Fruit fly (Drosophila melanogaster) whole organism, adult: ENCODE measurements around the gene CG7367.

Source experiments
- CG11617 ChIP-seq: fragments of 200-800 bp; sonication (Bioruptor generic); optimal IDR thresholded peaks from 2 replicates; lab custom pipeline; 2017; ENCODE audit warnings: mild to moderate bottlenecking, missing biosample characterization, missing genetic modification reagents, missing genetic modification characterization
- CG12768 ChIP-seq: fragments of 200-800 bp; sonication (Bioruptor generic); optimal IDR thresholded peaks from 2 replicates; lab custom pipeline; 2017; ENCODE audit warnings: missing biosample characterization, missing genetic modification characterization, mild to moderate bottlenecking, moderate library complexity, missing genetic modification reagents
- CG14711 ChIP-seq: fragments of 200-800 bp; sonication (Bioruptor generic); optimal IDR thresholded peaks from 2 replicates; lab custom pipeline; 2018; ENCODE audit warnings: missing biosample characterization, mild to moderate bottlenecking, missing genetic modification characterization, moderate library complexity
- CG1620 ChIP-seq: fragments of 200-800 bp; sonication (Bioruptor generic); optimal IDR thresholded peaks from 2 replicates; lab custom pipeline; 2016; ENCODE audit warnings: missing biosample characterization, missing genetic modification characterization
- CG33017 ChIP-seq: fragments of 200-800 bp; sonication (Bioruptor generic); optimal IDR thresholded peaks from 2 replicates; lab custom pipeline; 2018; ENCODE audit warnings: missing biosample characterization, mild to moderate bottlenecking, missing genetic modification characterization, moderate library complexity
- CG5204 ChIP-seq: fragments of 200-800 bp; sonication (Bioruptor generic); optimal IDR thresholded peaks from 2 replicates; lab custom pipeline; 2016; ENCODE audit warnings: missing biosample characterization, missing genetic modification characterization
- CG7045 ChIP-seq: fragments of 200-800 bp; sonication (Bioruptor generic); optimal IDR thresholded peaks from 2 replicates; lab custom pipeline; 2017; ENCODE audit warnings: missing biosample characterization, mild to moderate bottlenecking, missing genetic modification characterization
- CG7101 ChIP-seq: fragments of 200-800 bp; sonication (Bioruptor generic); optimal IDR thresholded peaks from 2 replicates; lab custom pipeline; 2018; ENCODE audit warnings: missing biosample characterization, mild to moderate bottlenecking, missing genetic modification characterization, moderate library complexity
- Clk ChIP-seq: fragments of 200-800 bp; sonication (Bioruptor generic); optimal IDR thresholded peaks from 2 replicates; lab custom pipeline; 2017; ENCODE audit warnings: missing biosample characterization, missing genetic modification characterization
- Crg-1 ChIP-seq: fragments of 200-800 bp; sonication (Bioruptor generic); optimal IDR thresholded peaks from 2 replicates; lab custom pipeline; 2016; ENCODE audit warnings: missing biosample characterization, missing genetic modification characterization
- Hr96 ChIP-seq: fragments of 200-800 bp; sonication (Bioruptor generic); optimal IDR thresholded peaks from 2 replicates; lab custom pipeline; 2016; ENCODE audit warnings: missing biosample characterization, missing genetic modification characterization
- Mnt ChIP-seq: fragments of 200-800 bp; sonication (Bioruptor generic); optimal IDR thresholded peaks from 2 replicates; lab custom pipeline; 2016; ENCODE audit warnings: missing biosample characterization, mild to moderate bottlenecking, missing genetic modification characterization
- bab1 ChIP-seq: fragments of 200-800 bp; sonication (Bioruptor generic); optimal IDR thresholded peaks from 3 replicates; lab custom pipeline; 2019; ENCODE audit warnings: missing biosample characterization, mild to moderate bottlenecking, missing genetic modification characterization, moderate library complexity
- cic ChIP-seq: fragments of 200-800 bp; sonication (Bioruptor generic); optimal IDR thresholded peaks from 2 replicates; lab custom pipeline; 2017; ENCODE audit warnings: missing biosample characterization, mild to moderate bottlenecking, missing genetic modification characterization, moderate library complexity
- cnc ChIP-seq, 2 experiments: fragments of >200 bp; optimal IDR thresholded peaks; 2 replicates each; lab custom pipeline; 2017
- kay ChIP-seq: fragments of 200-800 bp; sonication (Bioruptor generic); peaks from one replicate; lab custom pipeline; 2016; ENCODE audit warnings: missing biosample characterization, missing genetic modification characterization, borderline replicate concordance
- ovo ChIP-seq: fragments of 200-800 bp; sonication (Bioruptor generic); optimal IDR thresholded peaks from 2 replicates; lab custom pipeline; 2016; ENCODE audit warnings: missing biosample characterization, missing genetic modification characterization
- pad ChIP-seq: fragments of 200-800 bp; sonication (Bioruptor generic); optimal IDR thresholded peaks from 3 replicates; lab custom pipeline; 2017; ENCODE audit warnings: missing biosample characterization, missing genetic modification characterization, mild to moderate bottlenecking, moderate library complexity, missing genetic modification reagents
- tj ChIP-seq: fragments of 200-800 bp; sonication (Bioruptor generic); optimal IDR thresholded peaks from 3 replicates; lab custom pipeline; 2017; ENCODE audit warnings: missing biosample characterization, mild to moderate bottlenecking, missing genetic modification characterization, moderate library complexity
- toe ChIP-seq: fragments of 200-800 bp; sonication (Bioruptor generic); optimal IDR thresholded peaks from 2 replicates; lab custom pipeline; 2016; ENCODE audit warnings: missing biosample characterization, missing genetic modification characterization

The CG7367 gene

dm6 chr2L:7998080-7998457 is 41.5 kb downstream of the CG7367 start, which contains the start of gene CG7227:
Gene CG7227 (minus strand): TSS chr2L:7998151.
- TF ChIP-seq cic (GFP tag; lab: Kevin White, UChicago) (no peak), CG33017 (no peak), CG5204 (GFP tag; lab: Kevin White, UChicago) (no peak), CG1620 (GFP tag; lab: Kevin White, UChicago) (no peak), CG7045 (GFP tag; lab: Kevin White, UChicago) (no peak), kay (no peak), CG11617 (GFP tag; lab: Kevin White, UChicago) (no peak), tj (GFP tag; lab: Kevin White, UChicago) (no peak), CG14711 (no peak)

dm6 chr2L:7997290-7998079 is 42.1 kb downstream of the CG7367 start:
- no peak for TF ChIP-seq CG5204 (GFP tag; lab: Kevin White, UChicago)
- no peak for TF ChIP-seq toe (GFP tag; lab: Kevin White, UChicago)
- TF ChIP-seq ovo (GFP tag; lab: Kevin White, UChicago): no peak
- TF ChIP-seq Hr96 (GFP tag; lab: Kevin White, UChicago): no peak
- no peak for TF ChIP-seq CG14711
- no peak for TF ChIP-seq bab1 (GFP tag; lab: Kevin White, UChicago)
- TF ChIP-seq Mnt: no peak
- TF ChIP-seq CG1620 (GFP tag; lab: Kevin White, UChicago): no peak
- no peak for TF ChIP-seq Crg-1
- no peak for TF ChIP-seq cnc (optimal IDR thresholded peaks at IDR 0.05; lab: Kevin White, UChicago)
- no peak for TF ChIP-seq CG12768 (GFP tag; lab: Kevin White, UChicago)
- TF ChIP-seq tj (GFP tag; lab: Kevin White, UChicago): no peak
- TF ChIP-seq cic (GFP tag; lab: Kevin White, UChicago): no peak
- no peak for TF ChIP-seq Clk (GFP tag; lab: Kevin White, UChicago)
- TF ChIP-seq CG33017: no peak
- no peak for TF ChIP-seq CG7045 (GFP tag; lab: Kevin White, UChicago)
- no peak for TF ChIP-seq pad (GFP tag; lab: Kevin White, UChicago)

DNA sequence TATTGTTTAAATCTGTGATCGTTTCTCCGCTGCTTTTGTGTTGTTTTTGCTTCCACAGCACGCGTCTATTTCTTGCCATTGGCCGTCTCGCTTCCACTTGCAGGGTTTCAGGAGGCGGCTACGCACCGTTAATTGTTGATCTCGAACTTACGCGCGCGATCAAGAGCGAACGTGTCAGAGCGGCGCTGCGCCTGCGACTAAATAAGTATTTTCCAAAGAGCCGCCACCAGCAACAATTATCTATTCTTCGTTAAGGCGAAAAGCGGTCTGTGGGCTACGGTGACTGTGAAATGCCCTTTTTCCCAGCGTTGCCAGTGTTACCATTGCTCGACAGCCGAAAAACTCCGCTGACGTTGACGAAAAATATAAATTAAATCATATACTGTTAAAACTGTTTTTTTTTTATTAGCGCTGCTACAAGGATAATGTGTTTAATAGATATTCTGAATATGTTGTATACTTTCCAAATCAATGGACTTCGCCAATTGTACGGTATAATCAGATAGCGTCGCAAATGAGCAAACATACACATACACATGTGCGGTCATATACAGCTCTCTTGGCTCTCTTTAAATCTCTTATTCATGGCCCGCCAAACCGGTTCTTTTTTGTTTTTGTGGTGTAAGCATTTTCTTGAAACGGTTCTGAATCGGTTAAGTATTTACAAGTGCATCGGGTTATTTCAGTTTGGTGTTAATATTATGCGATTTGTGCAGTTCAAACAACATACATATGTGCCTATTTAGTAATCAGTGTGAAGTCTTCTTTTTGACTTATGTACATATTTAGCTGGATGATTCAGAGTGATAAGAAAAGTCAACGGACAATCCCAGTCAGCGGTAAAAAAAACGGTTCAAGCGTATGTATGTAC is 45.4 kb downstream of the CG7367 start, which contains the start of gene pes:
Gene pes, minus strand, starts transcription at position 201 of the 871 bp plus-strand sequence.
- peak; percentile 86 for TF ChIP-seq cic (GFP tag; lab: Kevin White, UChicago)
- TF ChIP-seq Clk (GFP tag; lab: Kevin White, UChicago): peak; percentile 88
- no peak for TF ChIP-seq Crg-1
- peak; percentile 83 for TF ChIP-seq Mnt
- TF ChIP-seq Hr96 (GFP tag; lab: Kevin White, UChicago): peak; percentile 92
- TF ChIP-seq CG1620 (GFP tag; lab: Kevin White, UChicago): peak; percentile 69
- peak; percentile 77 for TF ChIP-seq ovo (GFP tag; lab: Kevin White, UChicago)
- peak; percentile 85 for TF ChIP-seq CG14711
- TF ChIP-seq kay: no peak
- TF ChIP-seq bab1 (GFP tag; lab: Kevin White, UChicago): peak; percentile 94
- TF ChIP-seq toe (GFP tag; lab: Kevin White, UChicago): peak; percentile 93
- no peak for TF ChIP-seq tj (GFP tag; lab: Kevin White, UChicago)
- TF ChIP-seq CG5204 (GFP tag; lab: Kevin White, UChicago): no peak
- peak; percentile 94 for TF ChIP-seq CG11617 (GFP tag; lab: Kevin White, UChicago)
- peak; percentile 94 for TF ChIP-seq CG12768 (GFP tag; lab: Kevin White, UChicago)
- no peak for TF ChIP-seq CG7101
- TF ChIP-seq CG33017: no peak
- no peak for TF ChIP-seq cnc (optimal IDR thresholded peaks at IDR 0.05; lab: Kevin White, UChicago)
- TF ChIP-seq CG7045 (GFP tag; lab: Kevin White, UChicago): peak; percentile 91
- peak; percentile 86 for TF ChIP-seq pad (GFP tag; lab: Kevin White, UChicago)

dm6 chr2L:7993062-7993685 is 46.4 kb downstream of the CG7367 start:
- no peak for TF ChIP-seq pad (GFP tag; lab: Kevin White, UChicago)
- TF ChIP-seq cic (GFP tag; lab: Kevin White, UChicago): peak; percentile 90
- peak; percentile 26 for TF ChIP-seq kay

DNA sequence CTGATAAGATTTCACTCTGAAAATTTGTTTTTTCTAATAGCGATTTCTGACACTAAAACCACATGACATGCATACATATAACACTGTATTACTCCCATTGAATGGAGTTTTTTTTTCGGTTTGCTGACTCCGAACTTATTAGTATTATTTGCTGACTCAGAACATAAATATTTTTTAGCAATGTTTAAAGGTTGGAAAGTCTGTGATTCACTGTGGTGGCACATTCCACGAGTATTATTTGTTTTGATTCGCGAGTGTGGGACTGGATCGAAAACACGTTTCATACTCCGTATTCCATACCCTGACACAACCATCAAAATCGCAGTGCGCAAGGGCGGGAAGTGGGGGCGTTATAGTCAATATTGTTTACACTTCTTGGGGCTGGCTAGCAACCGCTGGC is 46.9 kb downstream of the CG7367 start:
- TF ChIP-seq kay (peak; percentile 90), CG14711 (no peak), bab1 (GFP tag; lab: Kevin White, UChicago) (no peak), tj (GFP tag; lab: Kevin White, UChicago) (peak; percentile 96), Hr96 (GFP tag; lab: Kevin White, UChicago) (no peak), CG7101 (no peak)

- TF ChIP-seq ovo (GFP tag; lab: Kevin White, UChicago): no peak
- no peak for TF ChIP-seq CG5204 (GFP tag; lab: Kevin White, UChicago)
- no peak for TF ChIP-seq Mnt
- TF ChIP-seq CG12768 (GFP tag; lab: Kevin White, UChicago): no peak
- TF ChIP-seq cnc (optimal IDR thresholded peaks at IDR 0.05; lab: Kevin White, UChicago): no peak
- TF ChIP-seq bab1 (GFP tag; lab: Kevin White, UChicago): peak; percentile 33
- no peak for TF ChIP-seq Hr96 (GFP tag; lab: Kevin White, UChicago)
- TF ChIP-seq Clk (GFP tag; lab: Kevin White, UChicago): no peak
- peak; percentile 71 for TF ChIP-seq CG33017
- no peak for TF ChIP-seq toe (GFP tag; lab: Kevin White, UChicago)
- TF ChIP-seq kay: no peak
- TF ChIP-seq CG1620 (GFP tag; lab: Kevin White, UChicago): no peak
- no peak for TF ChIP-seq CG11617 (GFP tag; lab: Kevin White, UChicago)
- no peak for TF ChIP-seq Crg-1
- no peak for TF ChIP-seq pad (GFP tag; lab: Kevin White, UChicago)
- TF ChIP-seq CG14711: peak; percentile 51
- peak; percentile 74 for TF ChIP-seq CG7101
- TF ChIP-seq cic (GFP tag; lab: Kevin White, UChicago): no peak
- TF ChIP-seq CG7045 (GFP tag; lab: Kevin White, UChicago): no peak
- TF ChIP-seq tj (GFP tag; lab: Kevin White, UChicago): no peak
These were observed 47.6 kb downstream of the CG7367 start for dm6 chr2L:7991951-7992350.
